Worm (Caenorhabditis elegans): ENCODE measurements around the gene scl-2.

The scl-2 gene

ce11 chrIV:13090967-13091366 lies 33.5 kb downstream of the scl-2 start, which contains the start of gene col-132:
TSS of gene col-132 (minus strand) at chrIV:13091067.
- TF ChIP-seq tab-1 (GFP tag; IDR thresholded peaks at IDR 0.05) (no peak), flt-1 (GFP tag; IDR thresholded peaks at IDR 0.05) (no peak), cog-1 (tag; optimal IDR thresholded peaks at IDR 0.05) (no peak)

- TF ChIP-seq cog-1 (tag; optimal IDR thresholded peaks at IDR 0.05) (no peak), ztf-29 (GFP tag; IDR thresholded peaks at IDR 0.05) (no peak), T22C8.4 (GFP tag; IDR thresholded peaks at IDR 0.05) (peak; percentile 75)
These were observed 36.2 kb downstream of the scl-2 start, which contains the start of the genes prcc-1 and C39E9.12 for ce11 chrIV:13093677-13094076. TSS of gene prcc-1 (minus strand) at chrIV:13093795. TSS of gene C39E9.12 (plus strand) at chrIV:13094007.

- TF ChIP-seq klf-2 (GFP tag; conservative IDR thresholded peaks at IDR 0.05) (no peak), med-1 (GFP tag; optimal IDR thresholded peaks at IDR 0.05; ENCODE audit: insufficient read depth) (no peak), ztf-29 (GFP tag; IDR thresholded peaks at IDR 0.05) (no peak), ref-1 (GFP tag; conservative IDR thresholded peaks at IDR 0.05) (no peak), T22C8.4 (GFP tag; IDR thresholded peaks at IDR 0.05) (no peak), cog-1 (tag; optimal IDR thresholded peaks at IDR 0.05) (no peak)
These were observed 38.0 kb downstream of the scl-2 start, which contains the start of gene rfc-3 for ce11 chrIV:13095462-13095861. TSS of gene rfc-3 (plus strand) at chrIV:13095762.

ce11 chrIV:13096778-13097177 lies 39.3 kb downstream of the scl-2 start:
- TF ChIP-seq T22C8.4 (GFP tag; IDR thresholded peaks at IDR 0.05): no peak
- TF ChIP-seq flt-1 (GFP tag; IDR thresholded peaks at IDR 0.05): no peak
- TF ChIP-seq klf-2 (GFP tag; conservative IDR thresholded peaks at IDR 0.05): no peak
- TF ChIP-seq cog-1 (tag; optimal IDR thresholded peaks at IDR 0.05): no peak
- TF ChIP-seq med-1 (GFP tag; optimal IDR thresholded peaks at IDR 0.05; ENCODE audit: insufficient read depth): no peak
- TF ChIP-seq ztf-23 (GFP tag; IDR thresholded peaks at IDR 0.05): no peak
- no peak for TF ChIP-seq tab-1 (GFP tag; IDR thresholded peaks at IDR 0.05)
- TF ChIP-seq ref-1 (GFP tag; conservative IDR thresholded peaks at IDR 0.05): no peak
- TF ChIP-seq ztf-29 (GFP tag; IDR thresholded peaks at IDR 0.05): no peak

- TF ChIP-seq cog-1 (tag; optimal IDR thresholded peaks at IDR 0.05): peak; percentile 42
- no peak for TF ChIP-seq klf-2 (GFP tag; conservative IDR thresholded peaks at IDR 0.05)
- no peak for TF ChIP-seq ztf-29 (GFP tag; IDR thresholded peaks at IDR 0.05)
These were observed 41.1 kb downstream of the scl-2 start, which contains the start of the genes dli-1, tin-9.2 and exos-4.1 for ce11 chrIV:13098652-13099051. TSS of gene dli-1 (minus strand) at chrIV:13098792. TSS of gene tin-9.2 (plus strand) at chrIV:13098995. TSS of gene exos-4.1 (plus strand) at chrIV:13098999.

- TF ChIP-seq flt-1 (GFP tag; IDR thresholded peaks at IDR 0.05): no peak
These were observed 42.9 kb downstream of the scl-2 start, which contains the start of gene fask-1 for ce11 chrIV:13100415-13100814. TSS of gene fask-1 (plus strand) at chrIV:13100715.

ce11 chrIV:13104900-13105299 lies 47.4 kb downstream of the scl-2 start, which contains the start of gene rde-11:
TSS of gene rde-11 (plus strand) at chrIV:13105200.
- no peak for TF ChIP-seq flt-1 (GFP tag; IDR thresholded peaks at IDR 0.05)
- no peak for TF ChIP-seq ref-1 (GFP tag; conservative IDR thresholded peaks at IDR 0.05)
- TF ChIP-seq med-1 (GFP tag; optimal IDR thresholded peaks at IDR 0.05; ENCODE audit: insufficient read depth): no peak

ce11 chrIV:13107359-13107758 lies 49.8 kb downstream of the scl-2 start, which contains the start of gene B0564.2:
TSS of gene B0564.2 (plus strand) at chrIV:13107659.
- TF ChIP-seq tab-1 (GFP tag; IDR thresholded peaks at IDR 0.05) (no peak), ztf-23 (GFP tag; IDR thresholded peaks at IDR 0.05) (no peak), flt-1 (GFP tag; IDR thresholded peaks at IDR 0.05) (no peak), T22C8.4 (GFP tag; IDR thresholded peaks at IDR 0.05) (no peak), med-1 (GFP tag; optimal IDR thresholded peaks at IDR 0.05; ENCODE audit: insufficient read depth) (no peak), cog-1 (tag; optimal IDR thresholded peaks at IDR 0.05) (no peak), ztf-29 (GFP tag; IDR thresholded peaks at IDR 0.05) (no peak), ref-1 (GFP tag; conservative IDR thresholded peaks at IDR 0.05) (no peak), klf-2 (GFP tag; conservative IDR thresholded peaks at IDR 0.05) (no peak)

- TF ChIP-seq T22C8.4 (GFP tag; IDR thresholded peaks at IDR 0.05) (no peak), flt-1 (GFP tag; IDR thresholded peaks at IDR 0.05) (no peak), ztf-23 (GFP tag; IDR thresholded peaks at IDR 0.05) (no peak), ref-1 (GFP tag; conservative IDR thresholded peaks at IDR 0.05) (no peak), med-1 (GFP tag; optimal IDR thresholded peaks at IDR 0.05; ENCODE audit: insufficient read depth) (no peak), cog-1 (tag; optimal IDR thresholded peaks at IDR 0.05) (no peak), klf-2 (GFP tag; conservative IDR thresholded peaks at IDR 0.05) (no peak), tab-1 (GFP tag; IDR thresholded peaks at IDR 0.05) (no peak), ztf-29 (GFP tag; IDR thresholded peaks at IDR 0.05) (no peak)
These were observed 50.9 kb downstream of the scl-2 start for ce11 chrIV:13108430-13108829.
